Worm (Caenorhabditis elegans): ENCODE data around the gene K08F8.7.

The K08F8.7 gene

DNA sequence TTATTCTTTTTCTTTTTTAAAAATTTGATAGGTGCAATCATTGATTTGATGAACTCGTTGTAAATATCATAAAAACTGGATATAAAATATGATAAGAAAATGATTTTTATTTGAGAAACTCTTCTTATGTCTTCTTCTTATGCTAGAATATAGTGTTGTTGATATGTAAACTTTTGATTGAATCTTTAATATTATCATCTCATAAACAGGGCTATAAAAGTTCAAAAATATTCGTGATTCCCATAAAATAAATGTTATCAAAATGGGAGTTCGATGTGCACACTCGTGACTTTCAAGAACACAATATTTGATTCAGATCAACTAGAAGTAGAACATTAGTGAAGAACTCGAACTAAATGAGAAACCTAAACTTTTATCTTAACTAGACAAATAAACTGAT lies 16.2 kb downstream of the K08F8.7 start (continued):
- TF ChIP-seq dmd-9 (GFP tag; IDR thresholded peaks at IDR 0.05) (no peak), hlh-30 (tag; optimal IDR thresholded peaks at IDR 0.05; ENCODE audit: insufficient read depth) (peak; percentile 11), set-16 (GFP tag; IDR thresholded peaks at IDR 0.05) (no peak), nhr-25 (tag; optimal IDR thresholded peaks at IDR 0.05; ENCODE audit: borderline replicate concordance, insufficient read depth) (no peak), nhr-102 (tag; optimal IDR thresholded peaks at IDR 0.05) (peak; percentile 22), cey-2 (tag; optimal IDR thresholded peaks at IDR 0.05; ENCODE audit: borderline replicate concordance, insufficient read depth) (no peak), F44E2.7 (GFP tag; IDR thresholded peaks at IDR 0.05) (no peak), Y105C5A.15 (GFP tag; IDR thresholded peaks at IDR 0.05) (no peak), ceh-62 (tag; optimal IDR thresholded peaks at IDR 0.05) (no peak), zfp-2 (tag; optimal IDR thresholded peaks at IDR 0.05) (no peak), ztf-7 (tag; optimal IDR thresholded peaks at IDR 0.05) (no peak), lim-7 (GFP tag; IDR thresholded peaks at IDR 0.05) (no peak), nhr-77 (tag; optimal IDR thresholded peaks at IDR 0.05) (peak; percentile 82), arid-1 (GFP tag; conservative IDR thresholded peaks at IDR 0.05) (no peak), php-3 (GFP tag; IDR thresholded peaks at IDR 0.05) (peak; percentile 98), ama-1 (optimal IDR thresholded peaks at IDR 0.05) (no peak), sdz-12 (GFP tag; optimal IDR thresholded peaks at IDR 0.05) (no peak), nhr-6 (tag; optimal IDR thresholded peaks at IDR 0.05) (no peak), nhr-11 (tag; optimal IDR thresholded peaks at IDR 0.05) (no peak), lin-38 (GFP tag; IDR thresholded peaks at IDR 0.05) (no peak), fos-1 (tag; optimal IDR thresholded peaks at IDR 0.05) (no peak), nhr-111 (GFP tag; optimal IDR thresholded peaks at IDR 0.05) (no peak), mxl-2 (GFP tag; conservative IDR thresholded peaks at IDR 0.05) (no peak), snpc-4 (tag; optimal IDR thresholded peaks at IDR 0.05) (no peak), ceh-20 (GFP tag; IDR thresholded peaks at IDR 0.05) (no peak), fkh-10 (GFP tag; optimal IDR thresholded peaks at IDR 0.05) (no peak), Y48G9A.11 (GFP tag; IDR thresholded peaks at IDR 0.05) (no peak), jun-1 (tag; optimal IDR thresholded peaks at IDR 0.05) (no peak), zfp-3 (GFP tag; conservative IDR thresholded peaks at IDR 0.05) (no peak), hlh-11 (tag; optimal IDR thresholded peaks at IDR 0.05) (peak; percentile 53), vab-7 (GFP tag; IDR thresholded peaks at IDR 0.05) (no peak), unc-130 (GFP tag; optimal IDR thresholded peaks at IDR 0.05) (no peak), nhr-237 (tag; optimal IDR thresholded peaks at IDR 0.05) (no peak), ctbp-1 (GFP tag; IDR thresholded peaks at IDR 0.05) (no peak), ceh-28 (tag; optimal IDR thresholded peaks at IDR 0.05) (no peak)

DNA sequence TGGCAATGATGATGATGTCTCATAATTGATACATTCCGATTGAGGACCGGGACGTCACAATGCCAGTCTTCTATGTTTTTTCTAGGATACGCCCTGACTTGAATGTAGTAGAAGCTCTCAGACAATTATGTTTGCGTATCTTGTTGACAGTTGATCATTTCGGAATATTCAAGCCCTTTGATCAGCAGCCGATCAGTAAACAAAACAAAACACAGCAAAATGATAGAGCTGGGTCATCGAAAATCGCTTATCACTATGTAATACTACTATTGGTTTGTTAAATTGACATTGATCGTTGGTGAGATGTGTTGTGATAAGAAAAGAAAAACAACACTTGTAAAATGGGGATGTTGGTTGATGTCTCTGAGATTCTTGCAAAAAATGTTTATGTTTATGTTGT lies 16.9 kb downstream of the K08F8.7 start:
- no peak for TF ChIP-seq Y75B8A.6 (GFP tag; IDR thresholded peaks at IDR 0.05)
- TF ChIP-seq tag-97 (GFP tag; IDR thresholded peaks at IDR 0.05) = no peak
- TF ChIP-seq hmg-1.1 (GFP tag; IDR thresholded peaks at IDR 0.05) = no peak
- peak; percentile 49 for TF ChIP-seq dve-1 (tag; optimal IDR thresholded peaks at IDR 0.05; ENCODE audit: insufficient read depth)
- peak; percentile 20 for TF ChIP-seq hlh-11 (tag; optimal IDR thresholded peaks at IDR 0.05)
- no peak for TF ChIP-seq daf-16 (GFP tag; optimal IDR thresholded peaks at IDR 0.05)
- peak; percentile 92 for TF ChIP-seq daf-16 (tag; optimal IDR thresholded peaks at IDR 0.05)
- no peak for TF ChIP-seq nhr-41 (GFP tag; IDR thresholded peaks at IDR 0.05)
- TF ChIP-seq zfp-2 (tag; optimal IDR thresholded peaks at IDR 0.05) = no peak
- no peak for TF ChIP-seq nhr-48 (tag; optimal IDR thresholded peaks at IDR 0.05)
- TF ChIP-seq ZK337.2 (GFP tag; IDR thresholded peaks at IDR 0.05) = no peak
- no peak for TF ChIP-seq madf-9 (GFP tag; conservative IDR thresholded peaks at IDR 0.05)
- TF ChIP-seq pha-4 (GFP tag; IDR thresholded peaks at IDR 0.05) = no peak
- TF ChIP-seq pha-4 (tag; optimal IDR thresholded peaks at IDR 0.05) = no peak
- TF ChIP-seq R02D3.7 (tag; optimal IDR thresholded peaks at IDR 0.05) = no peak
- no peak for TF ChIP-seq egl-27 (tag; optimal IDR thresholded peaks at IDR 0.05)
- TF ChIP-seq lir-3 (tag; optimal IDR thresholded peaks at IDR 0.05) = no peak
- TF ChIP-seq nhr-42 (GFP tag; IDR thresholded peaks at IDR 0.05) = no peak
- TF ChIP-seq nhr-77 (tag; optimal IDR thresholded peaks at IDR 0.05) = no peak

Data from whole organism, L4 larva.